Worm (Caenorhabditis elegans): ENCODE data around the gene zag-1.

The zag-1 gene

DNA sequence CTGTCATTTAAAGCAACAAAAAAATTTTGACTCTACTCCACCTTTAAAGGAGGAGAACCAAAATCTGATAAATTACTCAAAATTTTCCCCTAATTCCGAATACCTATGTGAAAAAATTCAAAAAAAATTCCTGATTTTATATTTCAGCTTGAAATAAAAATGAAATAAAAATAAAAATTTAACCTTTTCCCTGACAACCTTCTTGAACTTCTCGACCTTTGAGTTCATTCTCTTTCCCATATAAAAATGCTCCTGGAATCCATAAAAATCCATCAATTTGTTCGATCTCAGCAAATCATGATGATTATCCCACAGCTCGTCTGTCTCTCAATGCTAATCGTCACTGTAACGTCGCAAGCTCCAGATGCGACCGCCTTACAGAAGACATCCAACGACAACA is 47.3 kb downstream of the zag-1 start, which contains the start of gene F56D6.6:
F56D6.6 (plus strand) TSS at position 301 of the 400 bp plus-strand sequence.
- TF ChIP-seq madf-10 (tag; optimal IDR thresholded peaks at IDR 0.05) = no peak

DNA sequence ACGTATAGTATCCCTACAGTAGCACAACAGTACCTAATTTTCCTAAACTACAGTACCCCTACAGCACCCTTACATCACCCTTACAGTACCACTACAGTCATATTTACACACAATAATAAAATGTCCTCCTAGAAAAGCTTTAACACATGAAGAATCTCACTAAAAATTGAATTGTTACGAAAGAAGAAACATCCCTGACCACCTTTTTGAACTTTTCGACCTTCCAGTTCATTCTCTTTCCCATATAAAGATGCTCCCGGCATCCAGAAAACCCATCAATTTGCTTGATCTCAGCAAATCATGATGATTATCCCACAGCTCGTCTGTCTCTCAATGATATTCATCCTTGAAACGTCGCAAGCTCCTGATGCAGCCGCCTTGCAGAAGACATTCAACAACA is 49.0 kb downstream of the zag-1 start, which contains the start of gene F56D6.21:
F56D6.21 (plus strand) TSS at position 301 of the 400 bp plus-strand sequence.
- TF ChIP-seq lsy-27 (tag; optimal IDR thresholded peaks at IDR 0.05; ENCODE audit: borderline replicate concordance, insufficient read depth) = no peak
- TF ChIP-seq nhr-27 (tag; optimal IDR thresholded peaks at IDR 0.05) = no peak
- TF ChIP-seq unc-62 (GFP tag; optimal IDR thresholded peaks at IDR 0.05) = no peak
- TF ChIP-seq nfya-2 (GFP tag; IDR thresholded peaks at IDR 0.05) = no peak
- TF ChIP-seq ama-1 (optimal IDR thresholded peaks at IDR 0.05) = no peak
- TF ChIP-seq ama-1 (GFP tag; optimal IDR thresholded peaks at IDR 0.05) = no peak
- TF ChIP-seq pha-4 (tag; optimal IDR thresholded peaks at IDR 0.05) = no peak
- no peak for TF ChIP-seq B0035.1 (tag; optimal IDR thresholded peaks at IDR 0.05)
- TF ChIP-seq egl-44 (GFP tag; IDR thresholded peaks at IDR 0.05) = no peak
- TF ChIP-seq mcd-1 (GFP tag; IDR thresholded peaks at IDR 0.05) = no peak
- no peak for TF ChIP-seq B0336.3 (GFP tag; IDR thresholded peaks at IDR 0.05)
- no peak for TF ChIP-seq atf-7 (tag; optimal IDR thresholded peaks at IDR 0.05)
- TF ChIP-seq lin-40 (tag; optimal IDR thresholded peaks at IDR 0.05) = no peak
- TF ChIP-seq zfh-2 (GFP tag; conservative IDR thresholded peaks at IDR 0.05) = no peak

DNA sequence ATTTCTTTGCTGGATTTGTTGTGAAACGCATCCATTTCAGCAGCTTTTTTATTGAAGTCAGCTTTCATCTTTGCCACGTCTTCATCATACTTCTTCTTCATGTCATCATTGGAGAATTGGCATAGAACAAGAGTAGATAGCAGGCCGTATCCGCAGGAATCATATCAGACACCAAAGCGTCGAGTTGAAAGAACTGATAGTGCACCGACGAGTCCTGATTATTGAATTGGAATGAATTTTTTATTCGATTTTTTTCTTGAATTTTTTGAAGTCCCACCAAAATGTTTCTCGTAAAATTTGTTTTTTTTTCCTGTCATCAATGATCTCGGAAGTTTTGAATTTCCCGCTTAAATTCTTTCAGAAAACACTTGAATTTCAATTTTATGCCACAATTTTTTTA is 50.8 kb downstream of the zag-1 start, which contains the start of gene F56D6.11:
F56D6.11 (minus strand) TSS at position 101 of the 400 bp plus-strand sequence.
- TF ChIP-seq F57A8.1 (GFP tag; optimal IDR thresholded peaks at IDR 0.05) (no peak), him-1 (tag; optimal IDR thresholded peaks at IDR 0.05) (no peak), T26A5.8 (tag; optimal IDR thresholded peaks at IDR 0.05) (no peak), attf-5 (GFP tag; optimal IDR thresholded peaks at IDR 0.05) (no peak), ZK185.1 (tag; optimal IDR thresholded peaks at IDR 0.05; ENCODE audit: poor library complexity, severe bottlenecking) (no peak), bed-2 (GFP tag; IDR thresholded peaks at IDR 0.05) (no peak), egl-44 (GFP tag; IDR thresholded peaks at IDR 0.05) (no peak), F37B4.10 (GFP tag; IDR thresholded peaks at IDR 0.05) (no peak), F23B12.7 (tag; optimal IDR thresholded peaks at IDR 0.05; ENCODE audit: insufficient read depth) (no peak), attf-3 (GFP tag; conservative IDR thresholded peaks at IDR 0.05) (no peak), dox-1 (GFP tag; IDR thresholded peaks at IDR 0.05) (no peak), C17E4.6 (GFP tag; IDR thresholded peaks at IDR 0.05) (no peak), ztf-25 (GFP tag; IDR thresholded peaks at IDR 0.05) (no peak), aptf-2 (GFP tag; conservative IDR thresholded peaks at IDR 0.05) (no peak), ceh-100 (GFP tag; IDR thresholded peaks at IDR 0.05) (no peak), F22D6.2 (tag; optimal IDR thresholded peaks at IDR 0.05) (no peak), ztf-28 (GFP tag; IDR thresholded peaks at IDR 0.05) (no peak), B0261.1 (tag; optimal IDR thresholded peaks at IDR 0.05) (no peak), nhr-90 (tag; optimal IDR thresholded peaks at IDR 0.05) (no peak), lin-54 (GFP tag; optimal IDR thresholded peaks at IDR 0.05) (no peak)

DNA sequence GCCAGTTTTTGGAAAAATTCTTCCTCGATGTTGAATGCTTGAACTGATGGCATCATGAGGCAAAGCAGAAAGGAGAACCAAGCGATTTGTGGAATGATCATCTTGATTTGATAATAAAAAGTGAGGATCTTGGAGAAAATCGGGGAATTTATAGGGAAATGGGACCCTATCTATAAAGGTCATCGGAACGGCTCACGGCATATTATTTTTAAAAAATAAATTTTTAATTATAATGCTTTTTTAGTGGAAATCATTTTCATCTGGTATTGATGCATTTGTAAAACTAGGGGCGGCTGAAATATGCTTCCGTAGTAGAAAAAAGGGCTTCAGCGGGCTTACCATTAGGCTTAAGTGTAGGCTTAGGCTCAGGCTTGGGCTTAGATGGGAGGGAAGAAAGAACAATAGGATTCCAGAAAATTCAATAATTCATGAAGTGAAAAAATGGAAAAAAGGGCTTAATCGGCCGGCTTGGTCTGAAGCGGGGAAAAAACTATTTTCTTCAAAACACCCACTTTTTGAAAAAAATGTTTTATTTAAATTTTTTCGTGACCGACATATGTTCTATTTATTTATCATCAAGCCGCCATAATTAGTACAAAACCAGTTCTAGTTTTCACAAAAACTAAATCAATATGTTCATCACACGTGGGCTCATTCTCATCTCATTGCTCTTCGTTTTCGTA is 52.0 kb downstream of the zag-1 start, which contains the start of the genes F56D6.22 and F56D6.12:
F56D6.22 (minus strand) TSS at position 101 of the 683 bp plus-strand sequence.
F56D6.12 (plus strand) TSS at position 633 of the 683 bp plus-strand sequence.
- TF ChIP-seq aptf-2 (GFP tag; conservative IDR thresholded peaks at IDR 0.05) (no peak), snpc-1.3 (tag; optimal IDR thresholded peaks at IDR 0.05; ENCODE audit: insufficient read depth) (no peak), D2030.7 (GFP tag; IDR thresholded peaks at IDR 0.05) (no peak), nfya-2 (GFP tag; IDR thresholded peaks at IDR 0.05) (no peak), dpl-1 (GFP tag; optimal IDR thresholded peaks at IDR 0.05) (no peak), zim-3 (tag; optimal IDR thresholded peaks at IDR 0.05) (no peak), B0035.1 (tag; optimal IDR thresholded peaks at IDR 0.05) (no peak), egrh-3 (GFP tag; IDR thresholded peaks at IDR 0.05) (no peak), mxl-1 (tag; optimal IDR thresholded peaks at IDR 0.05) (no peak)

All from whole organism, young adult.